Worm (Caenorhabditis elegans): ENCODE results near the gene sym-4.

sym-4 gene

DNA sequence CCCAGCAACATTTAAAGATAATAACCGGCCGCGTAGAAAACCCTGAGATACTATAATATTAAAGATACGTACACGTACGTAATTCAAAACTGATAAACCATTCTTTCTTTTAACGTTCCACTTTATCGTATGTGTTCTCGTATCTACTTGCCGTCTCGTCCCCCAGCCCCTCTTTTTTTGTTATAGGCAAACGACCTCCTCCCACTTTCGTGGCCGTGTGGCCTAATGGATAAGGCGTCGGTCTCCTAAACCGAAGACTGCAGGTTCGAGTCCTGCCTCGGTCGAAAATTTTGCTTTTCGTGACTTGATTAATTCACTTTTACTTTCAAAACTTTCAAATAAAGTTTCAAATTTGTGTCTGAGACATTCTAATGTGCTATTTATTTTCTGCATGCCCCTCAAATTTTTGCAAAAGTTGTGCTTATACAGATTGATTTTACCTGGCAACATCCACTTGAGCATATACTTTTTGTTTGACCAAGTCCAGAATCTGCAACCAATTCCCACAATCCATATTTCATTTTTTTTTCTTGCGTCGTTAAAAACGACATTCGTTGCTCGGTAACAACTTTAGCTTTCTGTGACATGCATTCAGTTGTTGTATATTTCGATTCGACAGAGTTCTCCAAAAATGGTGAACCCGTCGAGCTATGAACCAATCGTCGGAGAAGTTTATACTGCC is 53.8 kb downstream of the sym-4 start, which contains the start of gene F28H6.7 (continued):
- TF ChIP-seq sdz-12 (GFP tag; optimal IDR thresholded peaks at IDR 0.05) (peak; percentile 43), daf-16 (GFP tag; optimal IDR thresholded peaks at IDR 0.05) (peak; percentile 10 to 58), daf-16 (tag; optimal IDR thresholded peaks at IDR 0.05) (peak; percentile 42), php-3 (GFP tag; IDR thresholded peaks at IDR 0.05) (peak; percentile 58; the same call in 1 of the 2 replicates), nhr-42 (GFP tag; IDR thresholded peaks at IDR 0.05) (no peak), hlh-30 (tag; optimal IDR thresholded peaks at IDR 0.05; ENCODE audit: insufficient read depth) (peak; percentile 48), spr-3 (GFP tag; optimal IDR thresholded peaks at IDR 0.05) (peak; percentile 66), hlh-11 (tag; optimal IDR thresholded peaks at IDR 0.05) (no peak), cey-2 (tag; optimal IDR thresholded peaks at IDR 0.05; ENCODE audit: borderline replicate concordance, insufficient read depth) (no peak), saeg-2 (GFP tag; IDR thresholded peaks at IDR 0.05) (0 out of 2 replicates have a peak, but pooled peaks have one; percentile 16), vab-7 (GFP tag; IDR thresholded peaks at IDR 0.05) (peak; percentile 81), ama-1 (optimal IDR thresholded peaks at IDR 0.05) (no peak), dve-1 (tag; optimal IDR thresholded peaks at IDR 0.05; ENCODE audit: insufficient read depth) (no peak), daf-8 (GFP tag; IDR thresholded peaks at IDR 0.05) (no peak), ceh-28 (tag; optimal IDR thresholded peaks at IDR 0.05) (no peak), skn-1 (tag; optimal IDR thresholded peaks at IDR 0.05) (no peak), dmd-9 (GFP tag; IDR thresholded peaks at IDR 0.05) (peak; percentile 82), lsy-2 (tag; optimal IDR thresholded peaks at IDR 0.05) (no peak), gei-8 (GFP tag; optimal IDR thresholded peaks at IDR 0.05) (peak; percentile 30), tra-1 (GFP tag; IDR thresholded peaks at IDR 0.05) (peak; percentile 59; the same call in 1 of the 2 replicates)

Data from whole organism, L4 larva.